Worm (Caenorhabditis elegans) whole organism, late embryonic: ENCODE results near the gene dmsr-16.
A peak's percentile ranks its signal among the peaks of the same experiment; 100 is the strongest.

Source experiments
- C08G9.2 ChIP-seq: sonication (generic microtip); optimal IDR thresholded peaks from 2 replicates; lab custom pipeline; 2016; ENCODE audit warnings: mild to moderate bottlenecking, missing genetic modification characterization, moderate library complexity, missing compliant biosample characterization
- K02D7.2 ChIP-seq: sonication (generic microtip); optimal IDR thresholded peaks from 2 replicates; lab custom pipeline; 2017; ENCODE audit warnings: mild to moderate bottlenecking, missing genetic modification characterization, missing compliant biosample characterization
- K09A11.1 ChIP-seq: sonication (generic microtip); optimal IDR thresholded peaks from 2 replicates; lab custom pipeline; 2017; ENCODE audit warnings: antibody characterized with exemption, mild to moderate bottlenecking, missing genetic modification characterization, missing compliant biosample characterization; ENCODE audit not compliant: insufficient read depth
- ama-1 ChIP-seq: fragments of 150-350 bp; optimal IDR thresholded peaks from 2 replicates; lab custom pipeline; 2014
- ceh-14 ChIP-seq: sonication (generic microtip); optimal IDR thresholded peaks from 2 replicates; lab custom pipeline; 2016; ENCODE audit warnings: missing genotype, missing genetic modification characterization, missing compliant biosample characterization
- ceh-18 ChIP-seq: sonication (generic microtip); optimal IDR thresholded peaks from 2 replicates; lab custom pipeline; 2016; ENCODE audit warnings: missing genetic modification characterization, missing compliant biosample characterization
- ceh-19 ChIP-seq: fragments of 200-800 bp; sonication (Bioruptor generic); optimal IDR thresholded peaks from 2 replicates; lab custom pipeline; 2018; ENCODE audit warnings: mild to moderate bottlenecking, missing genetic modification characterization, missing compliant biosample characterization
- ceh-2 ChIP-seq: sonication (generic microtip); optimal IDR thresholded peaks from 2 replicates; lab custom pipeline; 2016; ENCODE audit warnings: missing genotype, missing genetic modification characterization, missing compliant biosample characterization
- ceh-22 ChIP-seq: sonication (generic microtip); optimal IDR thresholded peaks from 2 replicates; lab custom pipeline; 2017; ENCODE audit warnings: missing biosample characterization, missing genetic modification characterization
- ceh-34 ChIP-seq: sonication (generic microtip); optimal IDR thresholded peaks from 2 replicates; lab custom pipeline; 2016; ENCODE audit warnings: mild to moderate bottlenecking, missing genetic modification characterization, missing compliant biosample characterization
- ceh-45 ChIP-seq: fragments of 200-800 bp; sonication (Bioruptor generic); IDR thresholded peaks from 2 replicates; pipeline ENCODE4 v1.3.6; 2022; ENCODE audit warnings: missing genetic modification reagents, missing genetic modification characterization, missing compliant biosample characterization
- ceh-6 ChIP-seq: fragments of 200-800 bp; sonication (Bioruptor generic); optimal IDR thresholded peaks from 2 replicates; lab custom pipeline; 2018; ENCODE audit warnings: mild to moderate bottlenecking, missing genetic modification characterization, missing compliant biosample characterization
- dmd-4 ChIP-seq: sonication (generic microtip); optimal IDR thresholded peaks from 2 replicates; lab custom pipeline; 2016; ENCODE audit warnings: borderline replicate concordance, missing genetic modification characterization, missing compliant biosample characterization
- dve-1 ChIP-seq: sonication (generic microtip); optimal IDR thresholded peaks from 2 replicates; lab custom pipeline; 2017; ENCODE audit warnings: antibody characterized with exemption, mild to moderate bottlenecking, missing genetic modification characterization, missing compliant biosample characterization
- elt-2 ChIP-seq: sonication (generic microtip); optimal IDR thresholded peaks from 2 replicates; lab custom pipeline; 2016; ENCODE audit warnings: missing genetic modification reagents, missing genetic modification characterization, missing compliant biosample characterization
- ets-4 ChIP-seq: sonication (generic microtip); optimal IDR thresholded peaks from 2 replicates; lab custom pipeline; 2016; ENCODE audit warnings: missing genetic modification characterization, missing compliant biosample characterization
- eyg-1 ChIP-seq: sonication (generic microtip); optimal IDR thresholded peaks from 2 replicates; lab custom pipeline; 2016; ENCODE audit warnings: missing genotype, missing genetic modification characterization, missing compliant biosample characterization
- fkh-10 ChIP-seq: fragments of 150-350 bp; optimal IDR thresholded peaks from 2 replicates; lab custom pipeline; 2014; ENCODE audit warnings: missing biosample characterization, missing genetic modification reagents, missing genetic modification characterization
- hlh-13 ChIP-seq: fragments of 200-800 bp; sonication (Bioruptor generic); optimal IDR thresholded peaks from 2 replicates; lab custom pipeline; 2018; ENCODE audit warnings: mild to moderate bottlenecking, missing genetic modification characterization, missing compliant biosample characterization
- hlh-15 ChIP-seq: sonication (generic microtip); optimal IDR thresholded peaks from 2 replicates; lab custom pipeline; 2016; ENCODE audit warnings: missing genetic modification characterization, missing compliant biosample characterization
- hlh-8 ChIP-seq: sonication (generic microtip); optimal IDR thresholded peaks from 2 replicates; lab custom pipeline; 2016; ENCODE audit warnings: missing genotype, missing genetic modification characterization, missing compliant biosample characterization
- lin-11 ChIP-seq: fragments of 200-800 bp; sonication (Bioruptor generic); optimal IDR thresholded peaks from 2 replicates; lab custom pipeline; 2018; ENCODE audit warnings: mild to moderate bottlenecking, missing genetic modification characterization, missing compliant biosample characterization
- nhr-232 ChIP-seq: sonication (generic microtip); optimal IDR thresholded peaks from 2 replicates; lab custom pipeline; 2016; ENCODE audit warnings: missing genetic modification characterization, missing compliant biosample characterization
- npax-4 ChIP-seq: sonication (generic microtip); optimal IDR thresholded peaks from 2 replicates; lab custom pipeline; 2016; ENCODE audit warnings: missing genetic modification characterization, missing compliant biosample characterization
- odd-2 ChIP-seq: sonication (generic microtip); optimal IDR thresholded peaks from 2 replicates; lab custom pipeline; 2017; ENCODE audit warnings: antibody characterized with exemption, mild to moderate bottlenecking, missing genetic modification characterization, missing compliant biosample characterization
- pat-9 ChIP-seq: fragments of 200-800 bp; sonication (Bioruptor generic); optimal IDR thresholded peaks from 2 replicates; lab custom pipeline; 2018; ENCODE audit warnings: mild to moderate bottlenecking, missing genetic modification characterization, moderate library complexity, missing compliant biosample characterization
- pax-1 ChIP-seq: fragments of 150-350 bp; optimal IDR thresholded peaks from 2 replicates; lab custom pipeline; 2014; ENCODE audit warnings: missing biosample characterization, missing genetic modification characterization
- pha-2 ChIP-seq: sonication (generic microtip); optimal IDR thresholded peaks from 2 replicates; lab custom pipeline; 2017; ENCODE audit warnings: mild to moderate bottlenecking, missing genetic modification characterization, missing compliant biosample characterization
- ref-2 ChIP-seq: sonication (generic microtip); optimal IDR thresholded peaks from 2 replicates; lab custom pipeline; 2016; ENCODE audit warnings: missing genetic modification characterization, missing compliant biosample characterization
- sdc-2 ChIP-seq: sonication (generic microtip); optimal IDR thresholded peaks from 2 replicates; lab custom pipeline; 2016; ENCODE audit warnings: missing genotype, missing genetic modification characterization, missing compliant biosample characterization
- sox-2 ChIP-seq: fragments of 200-800 bp; sonication (Bioruptor generic); IDR thresholded peaks from 2 replicates; pipeline ENCODE4 v1.3.6; 2022; ENCODE audit warnings: missing genetic modification reagents, missing genetic modification characterization, missing compliant biosample characterization
- syd-9 ChIP-seq: sonication (generic microtip); optimal IDR thresholded peaks from 2 replicates; lab custom pipeline; 2016; ENCODE audit warnings: mild to moderate bottlenecking, missing genetic modification characterization, moderate library complexity, missing compliant biosample characterization
- tbx-7 ChIP-seq: sonication (generic microtip); optimal IDR thresholded peaks from 2 replicates; lab custom pipeline; 2016; ENCODE audit warnings: missing genotype, missing genetic modification characterization, missing compliant biosample characterization
- unc-42 ChIP-seq: sonication (generic microtip); optimal IDR thresholded peaks from 2 replicates; lab custom pipeline; 2016; ENCODE audit warnings: missing genotype, missing genetic modification characterization, missing compliant biosample characterization
- unc-86 ChIP-seq: sonication (generic microtip); optimal IDR thresholded peaks from 2 replicates; lab custom pipeline; 2016; ENCODE audit warnings: missing genetic modification characterization, missing compliant biosample characterization
- ztf-16 ChIP-seq: sonication (generic microtip); optimal IDR thresholded peaks from 2 replicates; lab custom pipeline; 2017; ENCODE audit warnings: missing genetic modification characterization, missing compliant biosample characterization

dmsr-16 gene

DNA sequence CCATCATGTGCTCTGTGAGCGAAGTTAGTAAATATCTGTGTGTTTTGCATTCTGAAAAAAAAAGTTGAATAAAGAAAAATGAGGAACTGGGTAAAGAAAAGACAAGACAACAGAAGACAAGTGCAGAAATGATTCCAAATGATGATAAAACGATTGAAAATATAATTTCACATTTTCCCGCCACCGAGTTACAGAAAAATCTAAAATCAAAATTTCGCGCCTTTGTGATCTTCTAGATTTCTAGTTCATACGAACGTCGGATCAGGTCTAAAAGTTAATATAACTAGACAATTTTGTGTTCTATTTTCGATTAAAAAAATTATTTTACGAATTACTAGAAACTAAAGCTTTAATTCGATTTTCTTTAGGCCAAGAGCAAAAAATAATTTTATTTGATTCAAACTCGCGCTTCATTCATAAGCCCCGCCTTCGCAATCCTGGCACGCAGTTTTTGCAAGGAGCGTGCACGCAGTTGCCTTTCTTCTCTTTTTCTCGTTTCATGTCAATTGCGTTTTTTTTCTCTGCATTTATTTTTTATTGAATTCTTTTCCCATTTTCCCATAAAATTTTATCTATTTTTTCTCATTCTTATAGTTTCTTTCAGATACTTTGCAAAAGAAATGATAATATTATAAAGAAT is 23.9 kb downstream of the dmsr-16 start, which contains the start of the genes spn-4 and spe-39 (continued):
- TF ChIP-seq unc-86 (tag; lab: Kevin White, UChicago): no peak
- peak; percentile 16 for TF ChIP-seq ref-2 (tag; lab: Kevin White, UChicago)
- TF ChIP-seq syd-9 (tag; lab: Kevin White, UChicago): no peak
- no peak for TF ChIP-seq ceh-22 (tag; lab: Kevin White, UChicago)
- peak; percentile 29 for TF ChIP-seq ztf-16
- TF ChIP-seq ceh-45 (GFP tag; lab: Robert Waterston, UW): no peak
- TF ChIP-seq K02D7.2: no peak
- no peak for TF ChIP-seq tbx-7 (tag; lab: Kevin White, UChicago)
- TF ChIP-seq pha-2 (tag; lab: Kevin White, UChicago): no peak
- no peak for TF ChIP-seq lin-11 (tag; lab: Kevin White, UChicago)
- TF ChIP-seq ceh-19 (GFP tag; lab: Kevin White, UChicago): no peak
- peak; percentile 29 for TF ChIP-seq dve-1 (tag; lab: Kevin White, UChicago)
- TF ChIP-seq ceh-2 (tag; lab: Kevin White, UChicago): peak; percentile 20
- TF ChIP-seq hlh-8: no peak
- no peak for TF ChIP-seq ceh-34
- peak; percentile 64 for TF ChIP-seq pax-1
- no peak for TF ChIP-seq sdc-2 (tag; lab: Kevin White, UChicago)
- no peak for TF ChIP-seq npax-4 (tag; lab: Kevin White, UChicago)
- TF ChIP-seq C08G9.2 (tag; lab: Kevin White, UChicago): peak; percentile 39
- no peak for TF ChIP-seq ceh-18 (tag; lab: Kevin White, UChicago)
- no peak for TF ChIP-seq dmd-4 (tag; lab: Kevin White, UChicago)
- TF ChIP-seq odd-2: peak; percentile 21

ce11 chrV:6783044-6783625 is 25.7 kb downstream of the dmsr-16 start:
- TF ChIP-seq pat-9 (no peak), ceh-14 (tag; lab: Kevin White, UChicago) (no peak), ceh-45 (GFP tag; lab: Robert Waterston, UW) (no peak), ceh-34 (no peak), hlh-15 (tag; lab: Kevin White, UChicago) (no peak), elt-2 (no peak), fkh-10 (GFP tag; lab: Kevin White, UChicago) (no peak), unc-42 (tag; lab: Kevin White, UChicago) (no peak), ceh-6 (GFP tag; lab: Kevin White, UChicago) (no peak), sox-2 (GFP tag; lab: Robert Waterston, UW) (no peak), ama-1 (no peak)

DNA sequence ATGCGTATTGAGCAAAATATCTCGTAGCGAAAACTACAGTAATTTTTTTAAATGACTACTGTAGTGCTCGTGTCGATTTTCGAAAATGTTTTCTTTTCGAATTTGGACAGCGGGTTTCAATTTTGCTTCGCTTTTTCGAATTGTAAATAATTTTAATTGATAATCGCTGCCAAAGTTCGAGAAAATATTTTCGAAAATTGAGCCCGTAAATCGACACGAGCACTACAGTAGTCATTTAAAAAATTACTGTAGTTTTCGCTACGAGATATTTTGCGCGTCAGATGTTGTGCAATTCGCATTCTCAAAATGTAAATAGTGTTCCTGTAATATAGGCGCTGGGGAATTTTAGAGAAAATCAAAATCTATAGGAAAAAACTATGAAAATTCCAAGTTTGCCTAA is 26.6 kb downstream of the dmsr-16 start:
- TF ChIP-seq K09A11.1 (tag; lab: Kevin White, UChicago): no peak
- no peak for TF ChIP-seq C08G9.2 (tag; lab: Kevin White, UChicago)

ce11 chrV:6780676-6781075 is 28.2 kb downstream of the dmsr-16 start:
- TF ChIP-seq sdc-2 (tag; lab: Kevin White, UChicago) (no peak), ets-4 (no peak), eyg-1 (tag; lab: Kevin White, UChicago) (no peak), C08G9.2 (tag; lab: Kevin White, UChicago) (no peak), hlh-13 (no peak), nhr-232 (tag; lab: Kevin White, UChicago) (no peak)
